Worm (Caenorhabditis elegans) whole organism, L1 larva: ENCODE measurements around the gene vmo-1.
A peak's percentile ranks its signal among the peaks of the same experiment; 100 is the strongest.
"Not testable (repeated sequence)": the region's sequence is repeated elsewhere in the genome, so short reads cannot be mapped to it uniquely, and the experiment has no call there.

Experiments used
- C04F5.9 ChIP-seq: sonication (generic microtip); optimal IDR thresholded peaks from 2 replicates; lab custom pipeline; 2016; ENCODE audit warnings: missing genetic modification characterization, missing compliant biosample characterization
- C34B4.2 ChIP-seq: sonication (generic microtip); optimal IDR thresholded peaks from 2 replicates; lab custom pipeline; 2017; ENCODE audit warnings: mild to moderate bottlenecking, missing genetic modification characterization, missing compliant biosample characterization
- Y116A8C.19 ChIP-seq: sonication (generic microtip); optimal IDR thresholded peaks from 2 replicates; lab custom pipeline; 2016; ENCODE audit warnings: missing compliant biosample characterization, missing genetic modification characterization, borderline replicate concordance
- aly-2 ChIP-seq: fragments of 150-350 bp; optimal IDR thresholded peaks from 2 replicates; lab custom pipeline; 2014; ENCODE audit warnings: missing biosample characterization, missing genetic modification characterization
- ceh-82 ChIP-seq, 3 experiments: fragments of 150-350 bp in 1 of 3; sonication (generic microtip) in 2 of 3; optimal IDR thresholded peaks; 2 replicates each; lab custom pipeline; 2014 to 2017; ENCODE audit warnings: missing biosample characterization in 3 of 3, missing genetic modification characterization in 3 of 3
- ceh-88 ChIP-seq: fragments of 200-800 bp; sonication (Bioruptor generic); IDR thresholded peaks from 2 replicates; pipeline ENCODE4 v1.3.6; 2022; ENCODE audit warnings: missing genetic modification characterization, missing compliant biosample characterization
- ces-1 ChIP-seq: fragments of 150-350 bp; optimal IDR thresholded peaks from 2 replicates; lab custom pipeline; 2014; ENCODE audit warnings: missing biosample characterization, missing genetic modification reagents, missing genetic modification characterization
- dpl-1 ChIP-seq, 3 experiments: fragments of 150-350 bp in 2 of 3; sonication (generic microtip) in 1 of 3; optimal IDR thresholded peaks; 2 replicates each; lab custom pipeline; 2014 to 2017; ENCODE audit warnings: missing biosample characterization in 3 of 3, missing genetic modification characterization in 3 of 3, missing genetic modification reagents in 3 of 3
- efl-1 ChIP-seq, 4 experiments: fragments of 150-350 bp; optimal IDR thresholded peaks in 3 of 4; peaks in 1 of 4; 1 replicate in 1 of 4; 2 replicates in 3 of 4; lab custom pipeline; 2014; ENCODE audit warnings: missing biosample characterization in 2 of 4, missing genetic modification characterization in 2 of 4, missing genetic modification reagents in 2 of 4
- elt-2 ChIP-seq: sonication (generic microtip); optimal IDR thresholded peaks from 2 replicates; lab custom pipeline; 2016; ENCODE audit warnings: missing genetic modification characterization, mild to moderate bottlenecking, inconsistent platforms, missing compliant biosample characterization, missing genetic modification reagents
- grh-1 ChIP-seq: fragments of 200-800 bp; sonication (Bioruptor generic); IDR thresholded peaks from 2 replicates; pipeline ENCODE4 v1.3.6; 2022; ENCODE audit warnings: missing genetic modification reagents, missing genetic modification characterization, missing compliant biosample characterization
- hlh-17 ChIP-seq: fragments of 200-800 bp; sonication (Bioruptor generic); optimal IDR thresholded peaks from 2 replicates; lab custom pipeline; 2018; ENCODE audit warnings: missing genetic modification characterization, mild to moderate bottlenecking, missing compliant biosample characterization, moderate library complexity, borderline replicate concordance
- hlh-4 ChIP-seq: sonication (generic microtip); optimal IDR thresholded peaks from 2 replicates; lab custom pipeline; 2016; ENCODE audit warnings: mild to moderate bottlenecking, missing genetic modification characterization, missing compliant biosample characterization
- irx-1 ChIP-seq: sonication (generic microtip); optimal IDR thresholded peaks from 2 replicates; lab custom pipeline; 2016; ENCODE audit warnings: missing genetic modification characterization, missing compliant biosample characterization
- jun-1 ChIP-seq: fragments of 150-350 bp; optimal IDR thresholded peaks from 2 replicates; lab custom pipeline; 2014; ENCODE audit warnings: missing biosample characterization, missing genetic modification reagents, missing genetic modification characterization
- lin-15B ChIP-seq: fragments of 150-350 bp; sonication (generic microtip); optimal IDR thresholded peaks from 3 replicates; lab custom pipeline; 2014; ENCODE audit warnings: missing biosample characterization, missing genetic modification characterization
- lin-39 ChIP-seq: fragments of 150-350 bp; optimal IDR thresholded peaks from 2 replicates; lab custom pipeline; 2014; ENCODE audit warnings: missing biosample characterization, missing genetic modification reagents, missing genetic modification characterization
- lir-3 ChIP-seq: sonication (generic microtip); optimal IDR thresholded peaks from 2 replicates; lab custom pipeline; 2016; ENCODE audit warnings: mild to moderate bottlenecking, missing genetic modification characterization, moderate library complexity, missing compliant biosample characterization; ENCODE audit not compliant: poor library complexity
- lsy-2 ChIP-seq, 2 experiments: fragments of 150-350 bp; optimal IDR thresholded peaks; 2 replicates each; lab custom pipeline; 2014; ENCODE audit warnings: missing biosample characterization in 2 of 2, missing genetic modification characterization in 2 of 2
- mep-1 ChIP-seq: fragments of 150-350 bp; optimal IDR thresholded peaks from 2 replicates; lab custom pipeline; 2014; ENCODE audit warnings: missing biosample characterization, missing genetic modification characterization
- nhr-19 ChIP-seq: fragments of 200-800 bp; sonication (Bioruptor generic); conservative IDR thresholded peaks from 2 replicates; pipeline ENCODE4 v1.3.6; 2022; ENCODE audit warnings: missing genetic modification characterization, missing compliant biosample characterization
- nhr-237 ChIP-seq: fragments of 150-350 bp; optimal IDR thresholded peaks from 2 replicates; lab custom pipeline; 2014; ENCODE audit warnings: missing biosample characterization, missing genetic modification characterization
- nhr-28 ChIP-seq: fragments of 150-350 bp; optimal IDR thresholded peaks from 2 replicates; lab custom pipeline; 2014; ENCODE audit warnings: missing biosample characterization, missing genetic modification characterization
- skn-1 ChIP-seq: fragments of 150-350 bp; optimal IDR thresholded peaks from 2 replicates; lab custom pipeline; 2014; ENCODE audit warnings: missing biosample characterization, missing genetic modification characterization
- snpc-4 ChIP-seq: fragments of 150-350 bp; optimal IDR thresholded peaks from 2 replicates; lab custom pipeline; 2014; ENCODE audit warnings: missing biosample characterization, missing genetic modification characterization
- snu-23 ChIP-seq: sonication (generic microtip); optimal IDR thresholded peaks from 2 replicates; lab custom pipeline; 2016; ENCODE audit warnings: missing genetic modification characterization, missing compliant biosample characterization
- tlp-1 ChIP-seq: fragments of 150-350 bp; optimal IDR thresholded peaks from 2 replicates; lab custom pipeline; 2014; ENCODE audit warnings: missing biosample characterization, missing genetic modification characterization
- unc-130 ChIP-seq: fragments of 150-350 bp; optimal IDR thresholded peaks from 2 replicates; lab custom pipeline; 2017; ENCODE audit warnings: missing biosample characterization, missing genetic modification characterization, inconsistent platforms
- unc-30 ChIP-seq: sonication (generic microtip); optimal IDR thresholded peaks from 2 replicates; lab custom pipeline; 2017; ENCODE audit warnings: missing biosample characterization, missing genetic modification characterization
- unc-86 ChIP-seq: sonication (generic microtip); optimal IDR thresholded peaks from 2 replicates; lab custom pipeline; 2016; ENCODE audit warnings: missing genetic modification characterization, missing compliant biosample characterization
- unc-98 ChIP-seq: fragments of 200-800 bp; sonication (Bioruptor generic); IDR thresholded peaks from 2 replicates; pipeline ENCODE4 v1.3.6; 2022; ENCODE audit warnings: missing genetic modification characterization, missing compliant biosample characterization
- vab-15 ChIP-seq: sonication (generic microtip); optimal IDR thresholded peaks from 2 replicates; lab custom pipeline; 2017; ENCODE audit warnings: missing genotype, mild to moderate bottlenecking, missing genetic modification characterization, missing compliant biosample characterization
- xbp-1 ChIP-seq: sonication (generic microtip); optimal IDR thresholded peaks from 2 replicates; lab custom pipeline; 2016; ENCODE audit warnings: missing genetic modification characterization, missing compliant biosample characterization

The vmo-1 gene

DNA sequence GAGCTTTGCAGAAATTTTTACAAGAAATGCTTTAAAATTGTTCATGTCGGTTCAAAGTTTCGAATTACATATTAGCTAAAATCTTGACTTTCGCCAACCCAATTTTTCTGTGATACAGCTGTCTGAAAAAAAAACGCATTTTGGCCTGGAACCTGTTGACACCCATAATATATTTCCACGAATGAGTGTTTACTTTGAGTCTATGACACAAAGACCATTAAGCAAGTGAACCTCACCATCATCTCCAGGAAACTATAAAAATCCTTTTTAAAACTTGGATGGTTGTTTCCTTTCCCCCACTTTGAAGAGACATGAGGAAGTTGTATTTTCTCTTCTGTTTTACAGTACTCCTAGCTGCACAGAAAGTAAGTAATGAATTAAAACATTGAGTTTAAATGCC is 21.4 kb upstream of the vmo-1 start, which contains the start of gene clec-263:
Gene clec-263 (plus strand): TSS at position 301 of the 400 bp plus-strand sequence.
- TF ChIP-seq unc-130 (tag; lab: Kevin White, UChicago) (no peak), elt-2 (tag; lab: Kevin White, UChicago) (no peak), ceh-82 (tag; optimal IDR thresholded peaks at IDR 0.05; lab: Kevin White, UChicago) (no peak), efl-1 (optimal IDR thresholded peaks at IDR 0.05; lab: Kevin White, UChicago) (no peak), efl-1 (GFP tag; optimal IDR thresholded peaks at IDR 0.05 in 1 of 2; lab: Kevin White, UChicago) (peak in 1 of 2 experiments; percentile 4)

DNA sequence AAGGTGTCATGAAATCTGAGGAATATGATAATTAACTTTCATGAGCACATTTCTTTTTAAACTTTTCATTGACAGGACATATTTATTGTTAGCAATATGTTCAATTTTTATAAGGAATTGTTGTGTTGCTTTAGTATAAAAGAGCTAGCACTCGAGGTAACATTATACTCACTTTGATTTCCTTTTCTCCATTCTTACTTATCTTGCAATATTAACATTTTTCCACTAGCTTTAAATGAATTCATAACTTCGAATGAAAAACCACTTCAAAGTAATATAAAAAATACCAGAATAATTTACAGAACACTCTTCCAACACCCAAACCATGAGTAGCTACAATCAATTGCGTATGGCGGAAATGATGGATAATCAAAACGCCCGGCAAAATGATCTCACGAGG is 20.5 kb upstream of the vmo-1 start, which contains the start of gene F26F2.5:
Gene F26F2.5 (plus strand): TSS at position 301 of the 400 bp plus-strand sequence.
- TF ChIP-seq ceh-88 (GFP tag; lab: Robert Waterston, UW) = no peak
- TF ChIP-seq C04F5.9 (tag; lab: Kevin White, UChicago) = no peak
- no peak for TF ChIP-seq unc-30
- TF ChIP-seq efl-1 (optimal IDR thresholded peaks at IDR 0.05; lab: Kevin White, UChicago) = no peak
- no peak for TF ChIP-seq efl-1 (GFP tag; optimal IDR thresholded peaks at IDR 0.05 in 1 of 2; lab: Kevin White, UChicago)

DNA sequence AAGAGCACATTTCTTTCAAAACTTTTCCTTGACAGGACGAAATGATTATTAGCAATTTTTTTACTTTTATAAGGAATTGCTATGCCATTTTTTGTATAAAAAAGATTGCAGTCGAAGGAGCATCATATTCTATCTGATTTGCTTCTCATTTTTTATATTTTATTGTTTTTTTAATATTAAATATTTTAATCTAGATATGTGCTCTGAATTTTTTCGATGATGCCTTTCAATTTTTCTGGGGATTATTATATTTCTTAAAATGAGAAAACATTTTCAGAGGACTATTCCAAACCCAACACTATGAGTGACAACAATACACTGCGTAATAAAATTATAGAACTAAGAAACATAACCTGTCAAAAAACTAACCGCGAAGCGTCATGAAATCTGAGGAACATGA is 16.1 kb upstream of the vmo-1 start, which contains the start of gene F26F2.4:
Gene F26F2.4 (plus strand): TSS at position 301 of the 400 bp plus-strand sequence.
- not testable (repeated sequence) for TF ChIP-seq dpl-1 (GFP tag; optimal IDR thresholded peaks at IDR 0.05; lab: Kevin White, UChicago); grh-1 (GFP tag; lab: Robert Waterston, UW); lsy-2 (tag; optimal IDR thresholded peaks at IDR 0.05; lab: Kevin White, UChicago)

DNA sequence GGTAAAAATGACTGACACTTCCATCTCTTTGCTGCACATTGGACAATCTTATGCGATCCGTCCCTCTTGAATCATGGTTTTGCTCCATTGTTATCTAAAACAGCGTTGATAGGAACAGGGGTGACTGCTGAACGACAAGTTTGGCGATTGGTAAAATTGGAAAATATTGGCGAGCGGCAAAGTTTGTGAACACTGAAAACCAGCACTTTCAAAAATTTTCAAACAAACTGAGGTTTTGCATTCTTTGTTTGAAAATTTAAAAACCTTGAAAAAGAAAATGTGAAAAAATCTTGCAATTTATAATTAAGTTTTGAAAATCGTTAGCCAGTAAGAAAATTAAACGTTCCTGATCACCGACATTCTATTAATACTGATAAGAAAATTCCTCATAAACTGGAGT is 13.6 kb upstream of the vmo-1 start, which contains the start of gene F26F2.3:
Gene F26F2.3 (minus strand): TSS at position 101 of the 400 bp plus-strand sequence.
- TF ChIP-seq nhr-28 (tag; lab: Kevin White, UChicago) (no peak), efl-1 (optimal IDR thresholded peaks at IDR 0.05; lab: Kevin White, UChicago) (no peak), efl-1 (GFP tag; optimal IDR thresholded peaks at IDR 0.05 in 1 of 2; lab: Kevin White, UChicago) (no peak), snpc-4 (tag; lab: Kevin White, UChicago) (no peak), xbp-1 (tag; lab: Kevin White, UChicago) (no peak), jun-1 (no peak)

DNA sequence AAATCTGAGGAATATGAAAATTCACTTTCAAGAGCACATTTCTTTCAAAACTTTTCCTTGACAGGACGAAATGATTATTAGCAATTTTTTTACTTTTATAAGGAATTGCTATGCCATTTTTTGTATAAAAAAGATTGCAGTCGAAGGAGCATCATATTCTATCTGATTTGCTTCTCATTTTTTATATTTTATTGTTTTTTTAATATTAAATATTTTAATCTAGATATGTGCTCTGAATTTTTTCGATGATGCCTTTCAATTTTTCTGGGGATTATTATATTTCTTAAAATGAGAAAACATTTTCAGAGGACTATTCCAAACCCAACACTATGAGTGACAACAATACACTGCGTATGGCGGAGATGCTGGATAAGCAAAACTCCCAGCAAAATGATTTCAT is 11.2 kb upstream of the vmo-1 start, which contains the start of gene F26F2.13:
Gene F26F2.13 (plus strand): TSS at position 301 of the 400 bp plus-strand sequence.
- TF ChIP-seq aly-2 (tag; lab: Kevin White, UChicago); unc-30; nhr-19 (GFP tag; lab: Robert Waterston, UW): not testable (repeated sequence)

DNA sequence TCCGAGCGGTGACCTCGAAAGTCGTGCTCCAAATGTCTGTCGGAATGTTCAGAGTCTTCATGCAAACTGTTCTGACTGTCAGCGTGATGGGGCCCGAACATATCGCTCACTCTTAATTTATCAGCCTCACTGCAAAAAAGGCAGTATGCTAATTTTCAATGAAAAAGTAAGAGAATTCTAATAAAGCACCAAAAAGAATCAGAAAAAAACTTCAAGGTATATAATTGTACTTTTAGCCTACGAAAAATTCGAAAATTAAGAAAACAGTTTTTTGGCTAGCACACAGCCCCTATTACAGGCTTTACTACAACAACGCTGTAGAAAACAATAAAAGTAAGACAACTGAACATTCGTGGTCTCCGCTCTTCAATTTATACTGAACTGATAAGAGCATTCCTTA is 8.9 kb upstream of the vmo-1 start, which contains the start of gene F26F2.1:
Gene F26F2.1 (minus strand): TSS at position 101 of the 400 bp plus-strand sequence.
- no peak for TF ChIP-seq aly-2 (tag; lab: Kevin White, UChicago)
- no peak for TF ChIP-seq skn-1 (tag; lab: Kevin White, UChicago)
- no peak for TF ChIP-seq snu-23 (GFP tag; lab: Kevin White, UChicago)
- TF ChIP-seq mep-1 (tag; lab: Kevin White, UChicago) = no peak
- no peak for TF ChIP-seq ceh-88 (GFP tag; lab: Robert Waterston, UW)
- no peak for TF ChIP-seq ceh-82 (tag; optimal IDR thresholded peaks at IDR 0.05; lab: Kevin White, UChicago)
- TF ChIP-seq hlh-17 (GFP tag; lab: Kevin White, UChicago) = no peak
- TF ChIP-seq unc-86 (tag; lab: Kevin White, UChicago) = no peak
- no peak for TF ChIP-seq C34B4.2
- no peak for TF ChIP-seq unc-30
- no peak for TF ChIP-seq hlh-4 (tag; lab: Kevin White, UChicago)

DNA sequence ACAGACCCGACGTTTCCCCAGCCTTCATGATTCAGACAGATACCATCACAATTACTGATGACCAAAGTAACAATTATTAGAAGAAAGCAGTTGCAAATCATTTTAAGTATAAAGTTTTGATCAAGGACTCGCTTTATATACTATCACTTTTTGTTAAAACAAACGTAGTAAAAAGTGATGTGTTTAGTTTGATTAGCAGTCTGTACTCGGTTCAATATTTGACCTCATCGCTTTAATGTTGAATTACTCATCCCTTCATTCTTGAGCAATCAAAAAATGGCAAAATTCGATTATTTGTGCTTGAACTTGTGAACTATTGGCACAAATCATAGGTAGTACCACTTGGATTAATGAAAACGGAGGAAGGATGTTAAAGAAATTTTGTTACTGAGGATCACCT is 5.4 kb upstream of the vmo-1 start, which contains the start of gene abf-4:
Gene abf-4 (minus strand): TSS at position 101 of the 400 bp plus-strand sequence.
- TF ChIP-seq unc-98 (GFP tag; lab: Robert Waterston, UW) (no peak), xbp-1 (tag; lab: Kevin White, UChicago) (no peak)

DNA sequence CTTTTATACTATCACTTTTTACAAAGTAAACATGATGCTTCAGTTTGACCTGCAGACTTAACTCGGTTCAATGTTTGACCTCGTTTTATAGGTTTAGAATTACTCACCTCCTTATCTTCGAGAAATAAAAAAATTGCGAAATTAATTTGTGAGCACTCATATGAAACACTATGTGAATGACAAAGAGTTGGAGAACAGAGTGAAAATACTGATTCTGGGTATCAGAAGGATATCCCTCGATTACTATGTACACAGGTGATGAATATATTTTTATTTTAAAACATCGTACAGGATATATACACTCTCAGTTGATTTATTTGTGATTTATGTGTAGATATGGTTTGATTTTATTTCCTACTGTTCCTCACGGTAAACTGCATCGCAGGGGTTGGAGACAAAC is 3.4 kb upstream of the vmo-1 start, which contains the start of gene Y38H6C.23:
Gene Y38H6C.23 (minus strand): TSS at position 101 of the 400 bp plus-strand sequence.
- TF ChIP-seq vab-15 (no peak), lin-15B (tag; lab: Kevin White, UChicago) (no peak), ceh-82 (tag; optimal IDR thresholded peaks at IDR 0.05; lab: Kevin White, UChicago) (no peak), unc-98 (GFP tag; lab: Robert Waterston, UW) (no peak), Y116A8C.19 (no peak), ces-1 (GFP tag; lab: Kevin White, UChicago) (no peak), lir-3 (no peak), lin-39 (tag; lab: Kevin White, UChicago) (no peak), irx-1 (tag; lab: Kevin White, UChicago) (no peak), nhr-237 (tag; lab: Kevin White, UChicago) (no peak), jun-1 (no peak), tlp-1 (tag; lab: Kevin White, UChicago) (no peak)
